Worm (Caenorhabditis elegans): ENCODE results near the gene T05A7.13.

Gene T05A7.13

DNA sequence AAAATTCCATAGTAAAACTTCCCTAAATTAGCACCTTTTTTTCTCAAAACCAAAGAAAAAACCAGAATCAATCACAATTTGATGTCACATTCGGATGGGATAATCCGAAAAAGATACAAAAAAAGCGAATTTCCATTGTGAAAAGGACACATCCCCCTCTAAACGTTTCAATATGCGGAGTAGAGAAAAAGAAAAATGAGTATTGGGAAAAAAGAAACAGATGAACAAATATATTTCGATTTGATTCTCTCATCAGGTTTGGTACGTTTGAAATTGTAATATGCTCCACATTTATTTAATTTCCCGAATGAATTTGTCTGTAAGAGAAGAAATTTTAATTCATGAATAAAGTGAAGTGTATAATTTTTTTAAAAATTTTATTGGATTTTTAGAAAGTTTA, 2.9 kb downstream of the T05A7.13 start:
- TF ChIP-seq egl-27 (tag; optimal IDR thresholded peaks at IDR 0.05) (no peak), fos-1 (tag; optimal IDR thresholded peaks at IDR 0.05) (no peak), nhr-21 (tag; optimal IDR thresholded peaks at IDR 0.05) (no peak), unc-55 (GFP tag; optimal IDR thresholded peaks at IDR 0.05) (no peak), zag-1 (tag; optimal IDR thresholded peaks at IDR 0.05) (no peak), sem-4 (tag; optimal IDR thresholded peaks at IDR 0.05) (no peak), nhr-6 (tag; optimal IDR thresholded peaks at IDR 0.05) (no peak), elt-1 (tag; optimal IDR thresholded peaks at IDR 0.05) (no peak), skn-1 (tag; optimal IDR thresholded peaks at IDR 0.05) (no peak), ztf-4 (tag; optimal IDR thresholded peaks at IDR 0.05) (no peak), lin-11 (tag; optimal IDR thresholded peaks at IDR 0.05) (no peak), unc-39 (tag; optimal IDR thresholded peaks at IDR 0.05) (no peak), peb-1 (tag; optimal IDR thresholded peaks at IDR 0.05) (no peak), ztf-11 (tag; optimal IDR thresholded peaks at IDR 0.05) (no peak), lsy-2 (tag; optimal IDR thresholded peaks at IDR 0.05) (no peak), F13H6.1 (tag; optimal IDR thresholded peaks at IDR 0.05) (no peak), nhr-11 (tag; optimal IDR thresholded peaks at IDR 0.05) (no peak), alr-1 (tag; optimal IDR thresholded peaks at IDR 0.05) (no peak), nhr-129 (tag; optimal IDR thresholded peaks at IDR 0.05) (no peak), ZK546.5 (tag; optimal IDR thresholded peaks at IDR 0.05) (no peak)

DNA sequence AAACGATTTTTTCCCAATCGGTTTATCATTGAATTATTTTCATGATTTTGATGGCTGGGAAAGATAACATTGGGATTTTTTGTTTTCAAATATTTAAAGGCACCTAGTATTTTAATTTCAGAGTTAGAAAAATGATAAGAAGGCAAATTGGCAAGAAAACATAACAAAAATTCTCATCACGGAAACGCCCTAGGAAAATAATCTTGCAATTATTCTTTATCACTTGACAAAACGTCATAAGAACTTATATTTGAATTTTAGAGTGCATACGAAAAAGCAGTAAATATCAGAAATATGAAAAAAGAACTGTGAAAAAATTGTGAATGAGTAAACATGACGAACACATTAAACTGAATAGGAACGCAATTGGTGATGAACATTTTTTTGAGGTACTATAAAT, 3.8 kb downstream of the T05A7.13 start:
- TF ChIP-seq fos-1 (tag; optimal IDR thresholded peaks at IDR 0.05) (peak; percentile 49), nhr-6 (tag; optimal IDR thresholded peaks at IDR 0.05) (no peak), lsy-2 (tag; optimal IDR thresholded peaks at IDR 0.05) (no peak), nhr-77 (tag; optimal IDR thresholded peaks at IDR 0.05) (no peak), sma-3 (GFP tag; optimal IDR thresholded peaks at IDR 0.05) (no peak)

DNA sequence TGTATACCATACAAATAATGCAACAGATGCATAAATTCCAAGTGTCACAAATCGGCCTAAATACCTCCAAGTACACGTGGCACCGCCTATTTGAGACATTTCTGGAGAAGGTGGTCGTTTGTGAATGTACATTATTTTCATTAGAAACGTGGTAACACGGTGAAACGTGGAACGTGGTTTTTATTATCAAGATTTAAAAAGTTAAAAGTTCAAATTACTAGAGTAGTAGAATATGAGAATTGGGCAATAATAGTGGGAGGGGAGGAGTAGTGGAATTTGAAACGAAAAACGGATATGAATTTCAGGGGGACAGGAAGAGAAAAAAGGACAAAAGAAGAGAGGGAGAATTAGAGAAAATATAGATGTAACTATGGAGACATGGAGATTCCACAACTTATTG, 5.3 kb downstream of the T05A7.13 start, which contains the start of gene fut-6:
fut-6 (minus strand) TSS at position 101 of the 400 bp plus-strand sequence.
- TF ChIP-seq dmd-4 (tag; optimal IDR thresholded peaks at IDR 0.05) (no peak), zag-1 (tag; optimal IDR thresholded peaks at IDR 0.05) (no peak), nhr-77 (tag; optimal IDR thresholded peaks at IDR 0.05) (no peak)

DNA sequence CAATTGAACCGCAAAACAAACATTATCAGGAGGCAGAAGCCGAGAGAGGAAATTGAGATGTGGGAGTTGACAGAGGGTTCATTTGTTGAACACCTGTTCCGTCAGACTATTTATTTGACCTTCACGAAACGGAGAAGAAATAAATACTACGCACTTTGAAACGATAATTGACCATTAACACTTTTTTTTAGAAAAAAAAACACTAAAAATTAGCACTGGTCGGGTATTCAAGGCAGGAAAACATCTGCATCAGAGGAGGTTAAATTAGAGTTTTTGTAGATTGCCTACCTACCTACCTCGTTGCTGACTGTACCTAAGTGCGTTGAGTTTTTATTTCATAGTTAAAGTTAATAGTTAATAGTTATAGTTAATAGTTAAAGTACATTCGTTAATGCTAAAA, 11.1 kb downstream of the T05A7.13 start:
- TF ChIP-seq nhr-129 (tag; optimal IDR thresholded peaks at IDR 0.05), result no peak
- no peak for TF ChIP-seq nhr-6 (tag; optimal IDR thresholded peaks at IDR 0.05)
- TF ChIP-seq nhr-23 (tag; optimal IDR thresholded peaks at IDR 0.05), result no peak
- TF ChIP-seq nhr-77 (tag; optimal IDR thresholded peaks at IDR 0.05), result no peak
- TF ChIP-seq ceh-82 (tag; optimal IDR thresholded peaks at IDR 0.05), result no peak
- TF ChIP-seq nhr-10 (tag; optimal IDR thresholded peaks at IDR 0.05), result no peak
- no peak for TF ChIP-seq nhr-12 (tag; optimal IDR thresholded peaks at IDR 0.05)
- no peak for TF ChIP-seq unc-55 (GFP tag; optimal IDR thresholded peaks at IDR 0.05)
- TF ChIP-seq ZK546.5 (tag; optimal IDR thresholded peaks at IDR 0.05), result no peak
- no peak for TF ChIP-seq unc-62 (GFP tag; optimal IDR thresholded peaks at IDR 0.05)
- no peak for TF ChIP-seq ztf-1 (GFP tag; conservative IDR thresholded peaks at IDR 0.05)
- TF ChIP-seq nhr-25 (tag; optimal IDR thresholded peaks at IDR 0.05), result no peak
- TF ChIP-seq alr-1 (tag; optimal IDR thresholded peaks at IDR 0.05), result no peak
- TF ChIP-seq Y55F3AM.14 (GFP tag; optimal IDR thresholded peaks at IDR 0.05), result no peak
- TF ChIP-seq skn-1 (tag; optimal IDR thresholded peaks at IDR 0.05), result no peak
- no peak for TF ChIP-seq F13H6.1 (tag; optimal IDR thresholded peaks at IDR 0.05)
- no peak for TF ChIP-seq mbf-1 (tag; optimal IDR thresholded peaks at IDR 0.05)

DNA sequence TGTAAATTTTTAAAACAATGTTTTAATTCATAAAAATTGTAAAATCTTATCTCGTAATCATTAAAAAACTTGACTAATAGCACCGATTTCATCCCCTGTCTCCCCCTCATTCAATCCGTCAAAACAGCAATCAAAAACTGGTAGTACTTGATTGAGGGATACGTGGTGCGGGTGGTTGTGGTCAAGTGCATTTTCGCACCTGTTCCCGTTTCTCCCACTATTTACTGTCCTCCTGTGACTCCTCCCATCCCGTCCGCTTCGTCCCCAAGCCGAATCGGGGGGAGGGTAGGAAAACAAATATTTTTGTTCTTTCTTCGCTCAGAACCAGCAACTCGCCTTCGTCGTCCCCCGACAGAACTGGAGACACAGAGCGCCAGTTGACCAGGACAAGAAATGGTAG, 12.4 kb downstream of the T05A7.13 start, which contains the start of gene lgc-27:
lgc-27 (plus strand) TSS at position 301 of the 400 bp plus-strand sequence.
- no peak for TF ChIP-seq lin-11 (tag; optimal IDR thresholded peaks at IDR 0.05)
- TF ChIP-seq ztf-4 (tag; optimal IDR thresholded peaks at IDR 0.05), result no peak
- no peak for TF ChIP-seq mab-5 (tag; optimal IDR thresholded peaks at IDR 0.05)

DNA sequence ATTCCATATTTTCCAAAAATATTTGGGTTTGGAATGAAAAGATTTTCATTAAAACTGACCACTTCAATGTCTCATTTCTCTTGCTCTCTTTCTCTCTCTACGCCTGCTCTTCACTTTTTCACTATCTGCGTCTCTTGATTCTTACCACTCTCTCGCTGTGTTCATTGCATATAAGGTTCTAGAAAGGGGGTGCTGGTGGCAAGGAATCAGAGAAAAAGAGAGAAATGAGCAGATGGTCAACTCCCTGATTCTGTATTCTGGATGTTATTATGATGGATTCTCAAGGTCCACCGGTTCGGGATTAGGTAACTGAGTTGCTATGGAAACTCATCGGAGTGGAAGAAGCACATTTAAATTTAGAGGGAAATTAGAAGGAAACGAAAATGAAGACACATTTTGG, 20.4 kb downstream of the T05A7.13 start:
- TF ChIP-seq crh-2 (tag; optimal IDR thresholded peaks at IDR 0.05) (no peak), C34F6.9 (tag; optimal IDR thresholded peaks at IDR 0.05) (peak; percentile 37), unc-55 (GFP tag; optimal IDR thresholded peaks at IDR 0.05) (peak; percentile 47)

Measured in whole organism, L2 larva.